Worm (Caenorhabditis elegans): ENCODE data around the gene F58A4.6.
A peak's percentile ranks its signal among the peaks of the same experiment; 100 is the strongest.

F58A4.6 gene

ce11 chrIII:9619079-9619761 is 4.9 kb downstream of the F58A4.6 start, which contains the start of gene hlh-11 (continued):
- no peak for TF ChIP-seq ccch-3 (GFP tag; optimal IDR thresholded peaks at IDR 0.05)
- TF ChIP-seq F57C9.4 (tag; optimal IDR thresholded peaks at IDR 0.05), result no peak
- no peak for TF ChIP-seq sptf-2 (GFP tag; optimal IDR thresholded peaks at IDR 0.05)
- no peak for TF ChIP-seq lsy-27 (tag; optimal IDR thresholded peaks at IDR 0.05; ENCODE audit: borderline replicate concordance, insufficient read depth)
- TF ChIP-seq F57A8.1 (GFP tag; optimal IDR thresholded peaks at IDR 0.05), result no peak
- TF ChIP-seq nhr-120 (GFP tag; IDR thresholded peaks at IDR 0.05), result no peak
- no peak for TF ChIP-seq nfya-2 (GFP tag; IDR thresholded peaks at IDR 0.05)
- TF ChIP-seq tbx-9 (tag; optimal IDR thresholded peaks at IDR 0.05; ENCODE audit: borderline replicate concordance), result no peak
- no peak for TF ChIP-seq rec-8 (tag; optimal IDR thresholded peaks at IDR 0.05)
- no peak for TF ChIP-seq D2030.7 (GFP tag; IDR thresholded peaks at IDR 0.05)
- peak; percentile 33 for TF ChIP-seq ztf-3 (GFP tag; optimal IDR thresholded peaks at IDR 0.05)
- peak; percentile 54 for TF ChIP-seq tlf-1 (GFP tag; optimal IDR thresholded peaks at IDR 0.05)
- TF ChIP-seq F52B5.7 (tag; optimal IDR thresholded peaks at IDR 0.05), result no peak
- TF ChIP-seq T07F8.4 (tag; optimal IDR thresholded peaks at IDR 0.05), result no peak
- peak; percentile 7 for TF ChIP-seq mxl-1 (tag; optimal IDR thresholded peaks at IDR 0.05)
- TF ChIP-seq ztf-18 (tag; optimal IDR thresholded peaks at IDR 0.05), result peak; percentile 68
- peak; percentile 72 for TF ChIP-seq die-1 (tag; optimal IDR thresholded peaks at IDR 0.05)
- TF ChIP-seq hsf-1 (GFP tag; IDR thresholded peaks at IDR 0.05), result 0 out of 2 replicates have a peak, but pooled peaks have one; percentile 33
- TF ChIP-seq ztf-26 (tag; optimal IDR thresholded peaks at IDR 0.05), result peak; percentile 69
- TF ChIP-seq ceh-58 (GFP tag; IDR thresholded peaks at IDR 0.05), result no peak
- TF ChIP-seq mes-4 (tag; optimal IDR thresholded peaks at IDR 0.05), result no peak
- no peak for TF ChIP-seq F49E8.2 (tag; optimal IDR thresholded peaks at IDR 0.05; ENCODE audit: insufficient read depth)
- TF ChIP-seq zim-3 (tag; optimal IDR thresholded peaks at IDR 0.05), result no peak
- TF ChIP-seq ama-1 (optimal IDR thresholded peaks at IDR 0.05), result no peak
- TF ChIP-seq ama-1 (GFP tag; optimal IDR thresholded peaks at IDR 0.05), result no peak
- no peak for TF ChIP-seq xnd-1 (tag; optimal IDR thresholded peaks at IDR 0.05)
- peak; percentile 15; the same call in 1 of the 2 replicates for TF ChIP-seq lin-26 (GFP tag; IDR thresholded peaks at IDR 0.05)
- TF ChIP-seq hlh-26 (GFP tag; conservative IDR thresholded peaks at IDR 0.05), result no peak
- TF ChIP-seq pbrm-1 (GFP tag; IDR thresholded peaks at IDR 0.05), result peak; percentile 64
- no peak for TF ChIP-seq Y95B8A.8 (GFP tag; IDR thresholded peaks at IDR 0.05)
- no peak for TF ChIP-seq B0019.2 (GFP tag; conservative IDR thresholded peaks at IDR 0.05)
- no peak for TF ChIP-seq aptf-3 (GFP tag; IDR thresholded peaks at IDR 0.05)
- no peak for TF ChIP-seq dpl-1 (GFP tag; optimal IDR thresholded peaks at IDR 0.05)
- peak; percentile 74 for TF ChIP-seq nhr-90 (tag; optimal IDR thresholded peaks at IDR 0.05)
- TF ChIP-seq madf-10 (tag; optimal IDR thresholded peaks at IDR 0.05), result peak; percentile 95
- TF ChIP-seq tbp1 (GFP tag; optimal IDR thresholded peaks at IDR 0.05), result peak; percentile 43
- TF ChIP-seq C06A6.2 (GFP tag; conservative IDR thresholded peaks at IDR 0.05), result peak; percentile 69
- no peak for TF ChIP-seq F10E7.11 (tag; optimal IDR thresholded peaks at IDR 0.05)
- TF ChIP-seq lsl-1 (GFP tag; optimal IDR thresholded peaks at IDR 0.05), result no peak
- TF ChIP-seq fkh-3 (tag; optimal IDR thresholded peaks at IDR 0.05), result no peak
- peak; percentile 92 for TF ChIP-seq attf-5 (GFP tag; optimal IDR thresholded peaks at IDR 0.05)
- TF ChIP-seq K12H6.12 (tag; optimal IDR thresholded peaks at IDR 0.05), result peak; percentile 93
- no peak for TF ChIP-seq dpff-1 (tag; optimal IDR thresholded peaks at IDR 0.05)
- 0 out of 2 replicates have a peak, but pooled peaks have one; percentile 16 for TF ChIP-seq let-526 (GFP tag; IDR thresholded peaks at IDR 0.05)
- TF ChIP-seq chd-7 (tag; optimal IDR thresholded peaks at IDR 0.05), result peak; percentile 78
- no peak for TF ChIP-seq attf-6 (GFP tag; IDR thresholded peaks at IDR 0.05)
- TF ChIP-seq F37B4.10 (GFP tag; IDR thresholded peaks at IDR 0.05), result no peak
- no peak for TF ChIP-seq rpc-1 (optimal IDR thresholded peaks at IDR 0.05)
- no peak for TF ChIP-seq rpc-1 (tag; optimal IDR thresholded peaks at IDR 0.05)

Data from whole organism, young adult.